Worm (Caenorhabditis elegans) whole organism, L1 larva: ENCODE measurements around the gene B0035.15.

Experiments
- C04F5.9 ChIP-seq: sonication (generic microtip); optimal IDR thresholded peaks from 2 replicates; lab custom pipeline; 2016; ENCODE audit warnings: missing genetic modification characterization, missing compliant biosample characterization
- C16A3.4 ChIP-seq: fragments of 150-350 bp; optimal IDR thresholded peaks from 2 replicates; lab custom pipeline; 2014; ENCODE audit warnings: missing biosample characterization, missing genetic modification characterization
- C34B4.2 ChIP-seq: sonication (generic microtip); optimal IDR thresholded peaks from 2 replicates; lab custom pipeline; 2017; ENCODE audit warnings: mild to moderate bottlenecking, missing genetic modification characterization, missing compliant biosample characterization
- F16B12.6 ChIP-seq: fragments of 150-350 bp; optimal IDR thresholded peaks from 2 replicates; lab custom pipeline; 2014; ENCODE audit warnings: missing biosample characterization, missing genetic modification characterization
- Y116A8C.19 ChIP-seq: sonication (generic microtip); optimal IDR thresholded peaks from 2 replicates; lab custom pipeline; 2016; ENCODE audit warnings: missing compliant biosample characterization, missing genetic modification characterization, borderline replicate concordance
- aha-1 ChIP-seq: fragments of 150-350 bp; optimal IDR thresholded peaks from 2 replicates; lab custom pipeline; 2014; ENCODE audit warnings: missing biosample characterization, missing genetic modification characterization
- aly-2 ChIP-seq: fragments of 150-350 bp; optimal IDR thresholded peaks from 2 replicates; lab custom pipeline; 2014; ENCODE audit warnings: missing biosample characterization, missing genetic modification characterization
- blmp-1 ChIP-seq: fragments of 150-350 bp; optimal IDR thresholded peaks from 2 replicates; lab custom pipeline; 2014; ENCODE audit warnings: missing biosample characterization, missing genetic modification characterization
- ceh-63 ChIP-seq: fragments of 200-800 bp; sonication (Bioruptor generic); optimal IDR thresholded peaks from 2 replicates; lab custom pipeline; 2018; ENCODE audit warnings: mild to moderate bottlenecking, missing genetic modification characterization, missing compliant biosample characterization
- ceh-82 ChIP-seq, 3 experiments: fragments of 150-350 bp in 1 of 3; sonication (generic microtip) in 2 of 3; optimal IDR thresholded peaks; 2 replicates each; lab custom pipeline; 2014 to 2017; ENCODE audit warnings: missing biosample characterization in 3 of 3, missing genetic modification characterization in 3 of 3
- ceh-90 ChIP-seq: sonication (generic microtip); optimal IDR thresholded peaks from 2 replicates; lab custom pipeline; 2016; ENCODE audit warnings: missing genetic modification characterization, missing compliant biosample characterization
- dpl-1 ChIP-seq, 3 experiments: fragments of 150-350 bp in 2 of 3; sonication (generic microtip) in 1 of 3; optimal IDR thresholded peaks; 2 replicates each; lab custom pipeline; 2014 to 2017; ENCODE audit warnings: missing biosample characterization in 3 of 3, missing genetic modification characterization in 3 of 3, missing genetic modification reagents in 3 of 3
- dsc-1 ChIP-seq: sonication (generic microtip); optimal IDR thresholded peaks from 2 replicates; lab custom pipeline; 2016; ENCODE audit warnings: mild to moderate bottlenecking, missing genetic modification characterization, missing compliant biosample characterization
- efl-1 ChIP-seq, 4 experiments: fragments of 150-350 bp; optimal IDR thresholded peaks in 3 of 4; peaks in 1 of 4; 1 replicate in 1 of 4; 2 replicates in 3 of 4; lab custom pipeline; 2014; ENCODE audit warnings: missing biosample characterization in 2 of 4, missing genetic modification characterization in 2 of 4, missing genetic modification reagents in 2 of 4
- egl-13 ChIP-seq: sonication (generic microtip); optimal IDR thresholded peaks from 2 replicates; lab custom pipeline; 2016; ENCODE audit warnings: missing genotype, missing genetic modification reagents, missing genetic modification characterization, missing compliant biosample characterization
- egl-27 ChIP-seq, 2 experiments: fragments of 150-350 bp in 1 of 2; sonication (generic microtip); optimal IDR thresholded peaks; 3 replicates each; lab custom pipeline; 2017 to 2018; ENCODE audit warnings: missing biosample characterization in 2 of 2, missing genetic modification characterization in 2 of 2, missing genetic modification reagents in 2 of 2
- elt-3 ChIP-seq, 6 experiments: fragments of 150-350 bp in 1 of 6; sonication (generic microtip); optimal IDR thresholded peaks; 2 replicates each; lab custom pipeline; 2017 to 2018; ENCODE audit warnings: missing biosample characterization in 6 of 6, missing genetic modification characterization in 6 of 6, inconsistent platforms in 1 of 6
- fkh-10 ChIP-seq: sonication (generic microtip); optimal IDR thresholded peaks from 2 replicates; lab custom pipeline; 2017; ENCODE audit warnings: missing biosample characterization, missing genetic modification reagents, missing genetic modification characterization
- fkh-4 ChIP-seq: sonication (generic microtip); optimal IDR thresholded peaks from 2 replicates; lab custom pipeline; 2016; ENCODE audit warnings: missing compliant biosample characterization, missing genetic modification characterization, borderline replicate concordance
- fos-1 ChIP-seq: fragments of 150-350 bp; optimal IDR thresholded peaks from 2 replicates; lab custom pipeline; 2014; ENCODE audit warnings: missing biosample characterization, missing genetic modification characterization
- hlh-4 ChIP-seq: sonication (generic microtip); optimal IDR thresholded peaks from 2 replicates; lab custom pipeline; 2016; ENCODE audit warnings: mild to moderate bottlenecking, missing genetic modification characterization, missing compliant biosample characterization
- hpl-2 ChIP-seq: fragments of 150-350 bp; optimal IDR thresholded peaks from 2 replicates; lab custom pipeline; 2014; ENCODE audit warnings: missing biosample characterization, missing genetic modification reagents, missing genetic modification characterization
- irx-1 ChIP-seq: sonication (generic microtip); optimal IDR thresholded peaks from 2 replicates; lab custom pipeline; 2016; ENCODE audit warnings: missing genetic modification characterization, missing compliant biosample characterization
- jun-1 ChIP-seq: fragments of 150-350 bp; optimal IDR thresholded peaks from 2 replicates; lab custom pipeline; 2014; ENCODE audit warnings: missing biosample characterization, missing genetic modification reagents, missing genetic modification characterization
- lin-14 ChIP-seq: fragments of 200-800 bp; sonication (Bioruptor generic); optimal IDR thresholded peaks from 2 replicates; lab custom pipeline; 2018; ENCODE audit warnings: mild to moderate bottlenecking, missing genetic modification characterization, moderate library complexity, missing compliant biosample characterization
- lin-15B ChIP-seq: fragments of 150-350 bp; sonication (generic microtip); optimal IDR thresholded peaks from 3 replicates; lab custom pipeline; 2014; ENCODE audit warnings: missing biosample characterization, missing genetic modification characterization
- lin-35 ChIP-seq, 2 experiments: fragments of 150-350 bp; optimal IDR thresholded peaks; 2 replicates each; lab custom pipeline; 2014; ENCODE audit warnings: missing biosample characterization in 2 of 2, missing genetic modification characterization in 2 of 2, missing genetic modification reagents in 2 of 2
- lsy-2 ChIP-seq, 2 experiments: fragments of 150-350 bp; optimal IDR thresholded peaks; 2 replicates each; lab custom pipeline; 2014; ENCODE audit warnings: missing biosample characterization in 2 of 2, missing genetic modification characterization in 2 of 2
- mab-9 ChIP-seq: fragments of 200-800 bp; sonication (Bioruptor generic); IDR thresholded peaks from 2 replicates; pipeline ENCODE4 v1.3.6; 2022; ENCODE audit warnings: missing genetic modification reagents, missing genetic modification characterization, missing compliant biosample characterization
- mdl-1 ChIP-seq, 2 experiments: fragments of 150-350 bp; optimal IDR thresholded peaks; 2 replicates each; lab custom pipeline; 2014 to 2017; ENCODE audit warnings: missing biosample characterization in 2 of 2, missing genetic modification characterization in 2 of 2, inconsistent platforms in 1 of 2
- mep-1 ChIP-seq: fragments of 150-350 bp; optimal IDR thresholded peaks from 2 replicates; lab custom pipeline; 2014; ENCODE audit warnings: missing biosample characterization, missing genetic modification characterization
- nhr-11 ChIP-seq: fragments of 150-350 bp; optimal IDR thresholded peaks from 2 replicates; lab custom pipeline; 2014; ENCODE audit warnings: missing biosample characterization, missing genetic modification characterization
- nhr-71 ChIP-seq: sonication (generic microtip); optimal IDR thresholded peaks from 2 replicates; lab custom pipeline; 2016; ENCODE audit warnings: mild to moderate bottlenecking, missing genetic modification characterization, moderate library complexity, missing compliant biosample characterization
- nhr-76 ChIP-seq: sonication (generic microtip); optimal IDR thresholded peaks from 2 replicates; lab custom pipeline; 2017; ENCODE audit warnings: missing biosample characterization, missing genetic modification characterization
- nhr-85 ChIP-seq: sonication (generic microtip); peaks from one replicate; lab custom pipeline; 2016; ENCODE audit warnings: missing genetic modification characterization, inconsistent platforms, missing compliant biosample characterization
- nhr-90 ChIP-seq: sonication (generic microtip); optimal IDR thresholded peaks from 2 replicates; lab custom pipeline; 2016; ENCODE audit warnings: mild to moderate bottlenecking, missing genetic modification characterization, missing compliant biosample characterization; ENCODE audit not compliant: poor library complexity
- pag-3 ChIP-seq: sonication (generic microtip); optimal IDR thresholded peaks from 2 replicates; lab custom pipeline; 2017; ENCODE audit warnings: missing genetic modification characterization, mild to moderate bottlenecking, missing compliant biosample characterization, antibody characterized with exemption, borderline replicate concordance; ENCODE audit not compliant: insufficient read depth
- pax-3 ChIP-seq: fragments of 200-800 bp; sonication (Bioruptor generic); optimal IDR thresholded peaks from 2 replicates; lab custom pipeline; 2018; ENCODE audit warnings: mild to moderate bottlenecking, missing genetic modification characterization, moderate library complexity, missing compliant biosample characterization
- rnt-1 ChIP-seq: sonication (generic microtip); optimal IDR thresholded peaks from 2 replicates; lab custom pipeline; 2016; ENCODE audit warnings: mild to moderate bottlenecking, missing genetic modification characterization, moderate library complexity, missing compliant biosample characterization
- snpc-4 ChIP-seq: fragments of 150-350 bp; optimal IDR thresholded peaks from 2 replicates; lab custom pipeline; 2014; ENCODE audit warnings: missing biosample characterization, missing genetic modification characterization
- snu-23 ChIP-seq: sonication (generic microtip); optimal IDR thresholded peaks from 2 replicates; lab custom pipeline; 2016; ENCODE audit warnings: missing genetic modification characterization, missing compliant biosample characterization
- sox-4 ChIP-seq: sonication (generic microtip); optimal IDR thresholded peaks from 2 replicates; lab custom pipeline; 2016; ENCODE audit warnings: missing genetic modification characterization, missing compliant biosample characterization
- tbx-2 ChIP-seq: sonication (generic microtip); optimal IDR thresholded peaks from 2 replicates; lab custom pipeline; 2016; ENCODE audit warnings: missing genetic modification characterization, missing compliant biosample characterization
- unc-30 ChIP-seq: sonication (generic microtip); optimal IDR thresholded peaks from 2 replicates; lab custom pipeline; 2017; ENCODE audit warnings: missing biosample characterization, missing genetic modification characterization
- unc-62 ChIP-seq: fragments of 150-350 bp; optimal IDR thresholded peaks from 2 replicates; lab custom pipeline; 2014; ENCODE audit warnings: missing biosample characterization, missing genetic modification reagents, missing genetic modification characterization
- unc-86 ChIP-seq: sonication (generic microtip); optimal IDR thresholded peaks from 2 replicates; lab custom pipeline; 2016; ENCODE audit warnings: missing genetic modification characterization, missing compliant biosample characterization
- unc-98 ChIP-seq: fragments of 200-800 bp; sonication (Bioruptor generic); IDR thresholded peaks from 2 replicates; pipeline ENCODE4 v1.3.6; 2022; ENCODE audit warnings: missing genetic modification characterization, missing compliant biosample characterization
- xbp-1 ChIP-seq: sonication (generic microtip); optimal IDR thresholded peaks from 2 replicates; lab custom pipeline; 2016; ENCODE audit warnings: missing genetic modification characterization, missing compliant biosample characterization
- ztf-11 ChIP-seq, 2 experiments: sonication (generic microtip); optimal IDR thresholded peaks; 2 replicates each; lab custom pipeline; 2016 to 2017; ENCODE audit warnings: missing genetic modification characterization in 2 of 2, missing biosample characterization in 1 of 2, missing compliant biosample characterization in 1 of 2

Gene B0035.15

DNA sequence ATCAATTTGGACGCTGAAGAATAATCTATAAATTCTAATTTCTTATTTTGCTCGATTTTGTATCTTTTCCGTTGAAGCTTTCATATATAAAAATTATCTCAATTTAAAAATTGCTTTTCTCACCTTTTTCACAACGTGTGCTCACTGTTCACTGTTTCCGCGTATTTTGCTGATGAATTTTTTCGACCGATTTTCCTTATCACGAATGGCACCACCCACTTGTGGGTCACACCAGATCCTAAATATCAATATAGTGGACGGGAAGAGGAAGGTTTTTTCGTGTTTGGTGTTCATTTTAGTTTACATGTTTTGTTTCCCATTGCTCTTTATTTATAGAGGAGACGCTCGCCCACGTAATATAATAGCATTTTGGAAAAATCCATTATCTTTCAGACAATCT is 17.6 kb upstream of the B0035.15 start:
- peak in 1 of 2 experiments; percentile 26 for TF ChIP-seq ztf-11 (tag; optimal IDR thresholded peaks at IDR 0.05; lab: Kevin White, UChicago)
- TF ChIP-seq C16A3.4 (tag; lab: Kevin White, UChicago) = no peak
- no peak for TF ChIP-seq mab-9 (GFP tag; lab: Robert Waterston, UW)
- TF ChIP-seq efl-1 (optimal IDR thresholded peaks at IDR 0.05; lab: Kevin White, UChicago) = no peak
- TF ChIP-seq efl-1 (GFP tag; optimal IDR thresholded peaks at IDR 0.05 in 1 of 2; lab: Kevin White, UChicago) = peak in 1 of 2 experiments; percentile 90
- no peak for TF ChIP-seq aly-2 (tag; lab: Kevin White, UChicago)
- TF ChIP-seq nhr-11 = no peak
- no peak for TF ChIP-seq unc-98 (GFP tag; lab: Robert Waterston, UW)
- peak; percentile 80 for TF ChIP-seq nhr-85 (tag; lab: Kevin White, UChicago)
- TF ChIP-seq rnt-1 = no peak
- no peak for TF ChIP-seq hpl-2

ce11 chrIV:11314885-11315284 is 16.8 kb upstream of the B0035.15 start, which contains the start of the genes B0035.3, B0035.22 and pfd-4:
TSS of gene B0035.3 (minus strand) at chrIV:11314998.
TSS of gene B0035.22 (plus strand) at chrIV:11315153.
TSS of gene pfd-4 (plus strand) at chrIV:11315207.
- TF ChIP-seq ceh-90 (tag; lab: Kevin White, UChicago) (peak; percentile 87), nhr-71 (tag; lab: Kevin White, UChicago) (peak; percentile 82), irx-1 (tag; lab: Kevin White, UChicago) (peak; percentile 83), lsy-2 (tag; optimal IDR thresholded peaks at IDR 0.05; lab: Kevin White, UChicago) (peak; percentile 70 to 79), tbx-2 (tag; lab: Kevin White, UChicago) (peak; percentile 82), unc-62 (GFP tag; lab: Kevin White, UChicago) (no peak), elt-3 (tag; optimal IDR thresholded peaks at IDR 0.05; lab: Kevin White, UChicago) (peak in 2 of 6 experiments; percentile 16 to 54), pag-3 (no peak), egl-27 (tag; optimal IDR thresholded peaks at IDR 0.05; lab: Kevin White, UChicago) (no peak), hpl-2 (no peak), hlh-4 (tag; lab: Kevin White, UChicago) (no peak), nhr-85 (tag; lab: Kevin White, UChicago) (peak; percentile 84), ceh-63 (GFP tag; lab: Kevin White, UChicago) (no peak), nhr-76 (no peak), C16A3.4 (tag; lab: Kevin White, UChicago) (peak; percentile 33), pax-3 (tag; lab: Kevin White, UChicago) (peak; percentile 73), unc-86 (tag; lab: Kevin White, UChicago) (peak; percentile 49), C04F5.9 (tag; lab: Kevin White, UChicago) (peak; percentile 73), Y116A8C.19 (tag; lab: Kevin White, UChicago) (peak; percentile 46), snpc-4 (tag; lab: Kevin White, UChicago) (peak; percentile 44), fkh-4 (tag; lab: Kevin White, UChicago) (peak; percentile 84), blmp-1 (tag; lab: Kevin White, UChicago) (peak; percentile 39), ceh-82 (tag; optimal IDR thresholded peaks at IDR 0.05; lab: Kevin White, UChicago) (peak in 1 of 3 experiments; percentile 30), mep-1 (tag; lab: Kevin White, UChicago) (peak; percentile 66), lin-35 (GFP tag; optimal IDR thresholded peaks at IDR 0.05; lab: Kevin White, UChicago) (peak; percentile 35 to 50), ztf-11 (tag; optimal IDR thresholded peaks at IDR 0.05; lab: Kevin White, UChicago) (peak in 1 of 2 experiments; percentile 83), unc-30 (tag; lab: Kevin White, UChicago) (no peak), dsc-1 (tag; lab: Kevin White, UChicago) (peak; percentile 80), lin-15B (tag; lab: Kevin White, UChicago) (peak; percentile 77), xbp-1 (tag; lab: Kevin White, UChicago) (peak; percentile 72), rnt-1 (peak; percentile 94), sox-4 (tag; lab: Kevin White, UChicago) (peak; percentile 67), snu-23 (GFP tag; lab: Kevin White, UChicago) (peak; percentile 76), egl-13 (tag; lab: Kevin White, UChicago) (peak; percentile 70), dpl-1 (GFP tag; optimal IDR thresholded peaks at IDR 0.05; lab: Kevin White, UChicago) (peak; percentile 41 to 57 (median 45)), mdl-1 (tag; optimal IDR thresholded peaks at IDR 0.05; lab: Kevin White, UChicago) (peak in 1 of 2 experiments; percentile 3), efl-1 (optimal IDR thresholded peaks at IDR 0.05; lab: Kevin White, UChicago) (peak; percentile 14 to 60), efl-1 (GFP tag; optimal IDR thresholded peaks at IDR 0.05 in 1 of 2; lab: Kevin White, UChicago) (peak; percentile 45 to 73), fkh-10 (GFP tag; lab: Kevin White, UChicago) (no peak), nhr-90 (peak; percentile 86), fos-1 (tag; lab: Kevin White, UChicago) (peak; percentile 11), aha-1 (tag; lab: Kevin White, UChicago) (no peak), C34B4.2 (tag; lab: Kevin White, UChicago) (no peak), lin-14 (GFP tag; lab: Kevin White, UChicago) (peak; percentile 74), F16B12.6 (no peak), jun-1 (no peak)
